Worm (Caenorhabditis elegans) whole organism, late embryonic: Measurements from ENCODE around the gene ppm-1.G.

Experiments
- ceh-18 ChIP-seq: sonication (generic microtip); optimal IDR thresholded peaks from 2 replicates; lab custom pipeline; 2016; ENCODE audit warnings: missing genetic modification characterization, missing compliant biosample characterization
- ztf-16 ChIP-seq: sonication (generic microtip); optimal IDR thresholded peaks from 2 replicates; lab custom pipeline; 2017; ENCODE audit warnings: missing genetic modification characterization, missing compliant biosample characterization

ce11 chrIII:775443-775842 is 8.1 kb upstream of the ppm-1.G start:
- no peak for TF ChIP-seq ztf-16 (tag; lab: Kevin White, UChicago)
- TF ChIP-seq ceh-18, result no peak
